Worm (Caenorhabditis elegans) whole organism, L3 larva: ENCODE results near the gene ddx-15.

Source experiments
- ceh-16 ChIP-seq: sonication (generic microtip); optimal IDR thresholded peaks from 2 replicates; lab custom pipeline; 2017; ENCODE audit warnings: missing biosample characterization, missing genetic modification characterization
- mdl-1 ChIP-seq: fragments of 150-350 bp; optimal IDR thresholded peaks from 2 replicates; lab custom pipeline; 2014; ENCODE audit warnings: missing biosample characterization, missing genetic modification characterization
- nhr-76 ChIP-seq: fragments of 150-350 bp; sonication (generic microtip); optimal IDR thresholded peaks from 5 replicates; lab custom pipeline; 2014; ENCODE audit warnings: missing biosample characterization, missing genetic modification characterization

DNA sequence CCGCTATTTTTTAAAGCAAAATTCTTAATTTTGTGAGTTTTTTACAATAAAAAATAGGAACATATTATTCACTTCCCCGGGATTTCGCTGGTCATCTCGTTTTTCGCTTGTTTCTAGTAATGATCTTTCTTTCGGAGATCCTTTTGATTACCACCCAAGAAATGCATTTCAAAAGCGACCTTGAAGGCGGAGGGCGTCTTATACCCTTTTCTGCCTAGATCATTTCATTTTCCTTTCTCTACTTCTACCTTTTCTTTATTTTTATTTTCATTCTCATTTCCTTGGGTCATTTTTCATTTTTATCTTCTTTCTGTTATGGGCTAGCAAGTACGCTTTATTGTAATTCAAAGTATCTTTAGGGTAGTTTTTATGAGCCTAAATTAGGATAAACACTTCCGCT is 28.7 kb upstream of the ddx-15 start:
- TF ChIP-seq nhr-76 (tag; lab: Kevin White, UChicago) = no peak
- TF ChIP-seq mdl-1 (tag; lab: Kevin White, UChicago) = no peak
- TF ChIP-seq ceh-16 = no peak
